Worm (Caenorhabditis elegans) whole organism, L1 larva: ENCODE data around the gene dmd-7.

Experiments used
- aha-1 ChIP-seq: fragments of 150-350 bp; optimal IDR thresholded peaks from 2 replicates; lab custom pipeline; 2014; ENCODE audit warnings: missing biosample characterization, missing genetic modification characterization
- efl-3 ChIP-seq: fragments of 200-800 bp; sonication (Bioruptor generic); optimal IDR thresholded peaks from 2 replicates; lab custom pipeline; 2018; ENCODE audit warnings: mild to moderate bottlenecking, missing genetic modification characterization, missing compliant biosample characterization
- irx-1 ChIP-seq: sonication (generic microtip); optimal IDR thresholded peaks from 2 replicates; lab custom pipeline; 2016; ENCODE audit warnings: missing genetic modification characterization, missing compliant biosample characterization
- unc-130 ChIP-seq: fragments of 150-350 bp; optimal IDR thresholded peaks from 2 replicates; lab custom pipeline; 2017; ENCODE audit warnings: missing biosample characterization, missing genetic modification characterization, inconsistent platforms

DNA sequence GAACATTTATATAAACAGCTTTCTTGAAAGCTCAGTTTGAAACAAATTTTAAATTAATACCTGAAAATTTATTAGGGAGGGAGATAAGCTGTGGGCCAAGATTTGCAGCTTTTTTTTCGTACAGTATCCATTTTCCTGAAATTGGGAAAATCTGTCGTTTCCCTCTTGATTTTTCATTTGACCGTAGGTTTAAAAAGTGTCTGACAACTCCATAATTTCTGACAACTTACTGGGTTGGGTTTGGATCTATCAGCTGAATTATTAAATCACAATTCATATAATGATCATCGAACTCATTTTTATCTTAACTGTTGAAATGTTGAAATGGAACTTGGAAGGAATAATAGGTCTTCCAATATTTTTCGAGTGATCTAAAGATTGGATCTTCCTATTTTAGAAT lies 26.0 kb upstream of the dmd-7 start:
- TF ChIP-seq unc-130 (tag; lab: Kevin White, UChicago) (no peak), efl-3 (GFP tag; lab: Kevin White, UChicago) (no peak), aha-1 (tag; lab: Kevin White, UChicago) (no peak), irx-1 (tag; lab: Kevin White, UChicago) (no peak)
